Fruit fly (Drosophila melanogaster) whole organism, adult: Measurements from ENCODE around the gene Boh2.

ENCODE experiments used
- CG11617 ChIP-seq: fragments of 200-800 bp; sonication (Bioruptor generic); optimal IDR thresholded peaks from 2 replicates; lab custom pipeline; 2017; ENCODE audit warnings: mild to moderate bottlenecking, missing biosample characterization, missing genetic modification reagents, missing genetic modification characterization
- CG14711 ChIP-seq: fragments of 200-800 bp; sonication (Bioruptor generic); optimal IDR thresholded peaks from 2 replicates; lab custom pipeline; 2018; ENCODE audit warnings: missing biosample characterization, mild to moderate bottlenecking, missing genetic modification characterization, moderate library complexity
- CG1620 ChIP-seq: fragments of 200-800 bp; sonication (Bioruptor generic); optimal IDR thresholded peaks from 2 replicates; lab custom pipeline; 2016; ENCODE audit warnings: missing biosample characterization, missing genetic modification characterization
- Clk ChIP-seq: fragments of 200-800 bp; sonication (Bioruptor generic); optimal IDR thresholded peaks from 2 replicates; lab custom pipeline; 2017; ENCODE audit warnings: missing biosample characterization, missing genetic modification characterization
- Hr96 ChIP-seq: fragments of 200-800 bp; sonication (Bioruptor generic); optimal IDR thresholded peaks from 2 replicates; lab custom pipeline; 2016; ENCODE audit warnings: missing biosample characterization, missing genetic modification characterization
- cnc ChIP-seq, 2 experiments: fragments of >200 bp; optimal IDR thresholded peaks; 2 replicates each; lab custom pipeline; 2017
- pad ChIP-seq: fragments of 200-800 bp; sonication (Bioruptor generic); optimal IDR thresholded peaks from 3 replicates; lab custom pipeline; 2017; ENCODE audit warnings: missing biosample characterization, missing genetic modification characterization, mild to moderate bottlenecking, moderate library complexity, missing genetic modification reagents

dm6 chr2L:11228909-11229574, 50.2 kb downstream of the Boh2 start:
- TF ChIP-seq cnc (optimal IDR thresholded peaks at IDR 0.05; lab: Kevin White, UChicago) (no peak), CG1620 (GFP tag; lab: Kevin White, UChicago) (no peak), CG11617 (GFP tag; lab: Kevin White, UChicago) (no peak), Clk (GFP tag; lab: Kevin White, UChicago) (no peak), CG14711 (tag; lab: Kevin White, UChicago) (no peak), Hr96 (GFP tag; lab: Kevin White, UChicago) (no peak), pad (GFP tag; lab: Kevin White, UChicago) (no peak)
